Worm (Caenorhabditis elegans): Measurements from ENCODE around the gene Y19D2B.2.

ce11 chrII:10880625-10881024 is 43.4 kb upstream of the Y19D2B.2 start, which contains the start of gene lurp-1:
- TF ChIP-seq pha-4 (tag; optimal IDR thresholded peaks at IDR 0.05), result no peak
- no peak for TF ChIP-seq nhr-28 (tag; optimal IDR thresholded peaks at IDR 0.05)
- no peak for TF ChIP-seq drap-1 (GFP tag; optimal IDR thresholded peaks at IDR 0.05)
- no peak for TF ChIP-seq nhr-12 (tag; optimal IDR thresholded peaks at IDR 0.05)
- no peak for TF ChIP-seq blmp-1 (tag; optimal IDR thresholded peaks at IDR 0.05)
- TF ChIP-seq hlh-1 (tag; optimal IDR thresholded peaks at IDR 0.05), result no peak
- TF ChIP-seq mab-5 (tag; optimal IDR thresholded peaks at IDR 0.05), result no peak
- TF ChIP-seq M03D4.4 (tag; optimal IDR thresholded peaks at IDR 0.05), result no peak

Data from whole organism, mixed stage, embryonic.